Fruit fly (Drosophila melanogaster) whole organism, embryonic: ENCODE data around the gene CG18649.

Source experiments
- ATbp ChIP-seq: fragments of 200-800 bp; sonication (Bioruptor generic); optimal IDR thresholded peaks from 2 replicates; lab custom pipeline; 2017; ENCODE audit warnings: missing biosample characterization, mild to moderate bottlenecking, missing genetic modification characterization, missing genetic modification reagents
- Atf6 ChIP-seq: fragments of 200-800 bp; sonication (Bioruptor generic); IDR thresholded peaks from 2 replicates; pipeline ENCODE4 v1.3.6; 2022; ENCODE audit warnings: missing biosample characterization, missing genetic modification characterization
- Blimp-1 ChIP-seq: fragments of 200-800 bp; sonication (Bioruptor generic); optimal IDR thresholded peaks from 3 replicates; lab custom pipeline; 2018; ENCODE audit warnings: missing biosample characterization, missing genetic modification characterization, mild to moderate bottlenecking, moderate library complexity, missing genetic modification reagents
- Bteb2 ChIP-seq: fragments of 200-800 bp; sonication (Bioruptor generic); optimal IDR thresholded peaks from 2 replicates; lab custom pipeline; 2016; ENCODE audit warnings: missing biosample characterization, missing genetic modification characterization
- CG11696 ChIP-seq: fragments of 200-800 bp; sonication (Bioruptor generic); IDR thresholded peaks from 2 replicates; pipeline ENCODE4 v1.3.6; 2022; ENCODE audit warnings: missing biosample characterization, missing genetic modification characterization
- CG13296 ChIP-seq: fragments of 200-800 bp; sonication (Bioruptor generic); optimal IDR thresholded peaks from 3 replicates; lab custom pipeline; 2018; ENCODE audit warnings: missing biosample characterization, mild to moderate bottlenecking, missing genetic modification characterization
- CG18599 ChIP-seq: fragments of 200-800 bp; sonication (Bioruptor generic); optimal IDR thresholded peaks from 3 replicates; lab custom pipeline; 2017; ENCODE audit warnings: missing biosample characterization, missing genetic modification characterization, mild to moderate bottlenecking, moderate library complexity, missing genetic modification reagents
- CG32772 ChIP-seq: fragments of 200-800 bp; sonication (Bioruptor generic); IDR thresholded peaks from 2 replicates; pipeline ENCODE4 v1.3.6; 2022; ENCODE audit warnings: missing biosample characterization, missing genetic modification characterization
- CG34422 ChIP-seq: fragments of 200-800 bp; sonication (Bioruptor generic); IDR thresholded peaks from 3 replicates; pipeline ENCODE4 v1.3.6; 2022; ENCODE audit warnings: missing biosample characterization, missing genetic modification characterization
- CG3838 ChIP-seq: fragments of 200-800 bp; sonication (Bioruptor generic); optimal IDR thresholded peaks from 3 replicates; lab custom pipeline; 2016; ENCODE audit warnings: missing biosample characterization, missing genetic modification characterization
- CG6272 ChIP-seq: fragments of 200-800 bp; sonication (Bioruptor generic); IDR thresholded peaks from 2 replicates; pipeline ENCODE4 v1.3.6; 2022; ENCODE audit warnings: missing biosample characterization, missing genetic modification characterization
- CG7556 ChIP-seq: fragments of 200-800 bp; sonication (Bioruptor generic); optimal IDR thresholded peaks from 2 replicates; lab custom pipeline; 2017; ENCODE audit warnings: missing biosample characterization, mild to moderate bottlenecking, missing genetic modification characterization
- CG8388 ChIP-seq: fragments of 200-800 bp; sonication (Bioruptor generic); optimal IDR thresholded peaks from 2 replicates; lab custom pipeline; 2019; ENCODE audit warnings: missing biosample characterization, mild to moderate bottlenecking, missing genetic modification characterization, moderate library complexity
- CG8924 ChIP-seq: fragments of 200-800 bp; optimal IDR thresholded peaks from 3 replicates; lab custom pipeline; 2019; ENCODE audit warnings: missing biosample characterization, mild to moderate bottlenecking, missing genetic modification characterization, moderate library complexity
- CG9876 ChIP-seq: fragments of 200-800 bp; sonication (Bioruptor generic); optimal IDR thresholded peaks from 2 replicates; lab custom pipeline; 2016; ENCODE audit warnings: missing biosample characterization, missing genetic modification characterization
- CHES-1-like ChIP-seq: fragments of 200-800 bp; sonication (Bioruptor generic); optimal IDR thresholded peaks from 2 replicates; lab custom pipeline; 2016; ENCODE audit warnings: missing biosample characterization, missing genetic modification characterization
- CoRest ChIP-seq: fragments of 200-800 bp; sonication (Bioruptor generic); optimal IDR thresholded peaks from 3 replicates; lab custom pipeline; 2018; ENCODE audit warnings: missing biosample characterization, mild to moderate bottlenecking, missing genetic modification characterization, moderate library complexity
- Drgx ChIP-seq: fragments of 200-800 bp; sonication (Bioruptor generic); IDR thresholded peaks from 2 replicates; pipeline ENCODE4 v1.3.6; 2022; ENCODE audit warnings: missing biosample characterization, missing genetic modification characterization
- H2.0 ChIP-seq: fragments of 200-800 bp; sonication (Bioruptor generic); IDR thresholded peaks from 2 replicates; pipeline ENCODE4 v1.3.6; 2022; ENCODE audit warnings: missing biosample characterization, missing genetic modification characterization
- HmgZ ChIP-seq: fragments of 200-800 bp; sonication (Bioruptor generic); optimal IDR thresholded peaks from 2 replicates; lab custom pipeline; 2018; ENCODE audit warnings: missing biosample characterization, mild to moderate bottlenecking, missing genetic modification characterization
- MESR4 ChIP-seq: fragments of 200-800 bp; sonication (Bioruptor generic); optimal IDR thresholded peaks from 2 replicates; lab custom pipeline; 2018; ENCODE audit warnings: missing biosample characterization, mild to moderate bottlenecking, missing genetic modification characterization, moderate library complexity
- Meics ChIP-seq: fragments of 200-800 bp; sonication (Bioruptor generic); optimal IDR thresholded peaks from 2 replicates; lab custom pipeline; 2017; ENCODE audit warnings: missing biosample characterization, mild to moderate bottlenecking, missing genetic modification characterization
- Mrtf ChIP-seq: fragments of 200-800 bp; sonication (Bioruptor generic); IDR thresholded peaks from 3 replicates; pipeline ENCODE4 v1.3.6; 2022; ENCODE audit warnings: missing biosample characterization, missing genetic modification characterization
- NFAT ChIP-seq: fragments of 200-800 bp; sonication (Bioruptor generic); IDR thresholded peaks from 2 replicates; pipeline ENCODE4 v1.3.6; 2022; ENCODE audit warnings: missing biosample characterization, missing genetic modification characterization
- Pdp1 ChIP-seq, 2 experiments: fragments of 200-800 bp; sonication (Bioruptor generic); optimal IDR thresholded peaks; 3 replicates each; lab custom pipeline; 2016; ENCODE audit warnings: missing biosample characterization in 2 of 2, missing genetic modification characterization in 2 of 2, mild to moderate bottlenecking in 1 of 2, moderate library complexity in 1 of 2
- Sox102F ChIP-seq: fragments of 200-800 bp; sonication (Bioruptor generic); optimal IDR thresholded peaks from 2 replicates; lab custom pipeline; 2018; ENCODE audit warnings: missing biosample characterization, mild to moderate bottlenecking, missing genetic modification characterization, moderate library complexity
- Ssrp ChIP-seq: fragments of 200-800 bp; sonication (Bioruptor generic); optimal IDR thresholded peaks from 2 replicates; lab custom pipeline; 2018; ENCODE audit warnings: missing biosample characterization, mild to moderate bottlenecking, missing genetic modification characterization, moderate library complexity
- Stat92E ChIP-seq, 3 experiments: fragments of >200 bp in 2 of 3; fragments of 200-800 bp in 1 of 3; sonication (Bioruptor generic) in 1 of 3; optimal IDR thresholded peaks; 2 replicates each; lab custom pipeline; 2017 to 2019; ENCODE audit warnings: missing biosample characterization in 3 of 3, missing genetic modification characterization in 3 of 3, mild to moderate bottlenecking in 1 of 3, moderate library complexity in 1 of 3
- YL-1 ChIP-seq: fragments of 200-800 bp; sonication (Bioruptor generic); optimal IDR thresholded peaks from 3 replicates; lab custom pipeline; 2017; ENCODE audit warnings: missing biosample characterization, mild to moderate bottlenecking, missing genetic modification characterization
- corto ChIP-seq: fragments of 200-800 bp; sonication (Bioruptor generic); optimal IDR thresholded peaks from 2 replicates; lab custom pipeline; 2016; ENCODE audit warnings: missing biosample characterization, mild to moderate bottlenecking, missing genetic modification characterization, moderate library complexity
- croc ChIP-seq: fragments of 200-800 bp; sonication (Bioruptor generic); conservative IDR thresholded peaks from 3 replicates; pipeline ENCODE4 v1.3.6; 2022; ENCODE audit warnings: missing biosample characterization, missing genetic modification characterization
- cwo ChIP-seq: fragments of 200-800 bp; sonication (Bioruptor generic); optimal IDR thresholded peaks from 3 replicates; lab custom pipeline; 2017; ENCODE audit warnings: missing biosample characterization, missing genetic modification characterization, mild to moderate bottlenecking, moderate library complexity, missing genetic modification reagents
- fd96Cb ChIP-seq: fragments of 200-800 bp; sonication (Bioruptor generic); optimal IDR thresholded peaks from 2 replicates; lab custom pipeline; 2018; ENCODE audit warnings: missing biosample characterization, mild to moderate bottlenecking, missing genetic modification characterization, moderate library complexity
- gce ChIP-seq: fragments of 200-800 bp; sonication (Bioruptor generic); IDR thresholded peaks from 3 replicates; pipeline ENCODE4 v1.3.6; 2022; ENCODE audit warnings: missing biosample characterization, missing genetic modification characterization
- grn ChIP-seq: fragments of 200-800 bp; sonication (Bioruptor generic); optimal IDR thresholded peaks from 3 replicates; lab custom pipeline; 2017; ENCODE audit warnings: missing biosample characterization, missing genetic modification characterization
- h ChIP-seq: fragments of >200 bp; optimal IDR thresholded peaks from 2 replicates; lab custom pipeline; 2017
- hkb ChIP-seq, 2 experiments: fragments of 200-800 bp in 1 of 2; fragments of >200 bp in 1 of 2; sonication (Bioruptor generic) in 1 of 2; IDR thresholded peaks in 1 of 2; optimal IDR thresholded peaks in 1 of 2; 2 replicates each; pipeline versions ENCODE4 v1.3.6 to Lab custom; 2017 to 2022; ENCODE audit warnings: missing biosample characterization in 1 of 2, missing genetic modification characterization in 1 of 2
- jumu ChIP-seq: fragments of 200-800 bp; sonication (Bioruptor generic); optimal IDR thresholded peaks from 3 replicates; lab custom pipeline; 2016; ENCODE audit warnings: missing biosample characterization, missing genetic modification characterization
- kni ChIP-seq: fragments of 200-800 bp; sonication (Bioruptor generic); optimal IDR thresholded peaks from 3 replicates; lab custom pipeline; 2017; ENCODE audit warnings: mild to moderate bottlenecking, missing biosample characterization, missing genetic modification reagents, missing genetic modification characterization
- nerfin-1 ChIP-seq: fragments of 200-800 bp; sonication (Bioruptor generic); optimal IDR thresholded peaks from 3 replicates; lab custom pipeline; 2019; ENCODE audit warnings: missing biosample characterization, mild to moderate bottlenecking, missing genetic modification characterization, moderate library complexity
- onecut ChIP-seq: fragments of 200-800 bp; sonication (Bioruptor generic); IDR thresholded peaks from 2 replicates; pipeline ENCODE4 v1.3.6; 2022; ENCODE audit warnings: missing biosample characterization, missing genetic modification characterization
- sens ChIP-seq: fragments of 200-800 bp; sonication (Bioruptor generic); peaks from one replicate; lab custom pipeline; 2016; ENCODE audit warnings: missing biosample characterization, missing genetic modification characterization
- sob ChIP-seq: fragments of 200-800 bp; sonication (Bioruptor generic); IDR thresholded peaks from 2 replicates; pipeline ENCODE4 v1.3.6; 2022; ENCODE audit warnings: missing biosample characterization, missing genetic modification characterization
- sqz ChIP-seq: fragments of 200-800 bp; sonication (Bioruptor generic); optimal IDR thresholded peaks from 3 replicates; lab custom pipeline; 2018; ENCODE audit warnings: missing biosample characterization, mild to moderate bottlenecking, missing genetic modification characterization
- tll ChIP-seq, 2 experiments: fragments of 200-800 bp in 1 of 2; fragments of >200 bp in 1 of 2; sonication (Bioruptor generic) in 1 of 2; optimal IDR thresholded peaks; 2 replicates each; lab custom pipeline; 2017 to 2019; ENCODE audit warnings: missing biosample characterization in 2 of 2, missing genetic modification characterization in 2 of 2, mild to moderate bottlenecking in 1 of 2, moderate library complexity in 1 of 2
- unc-4 ChIP-seq: fragments of 200-800 bp; sonication (Bioruptor generic); IDR thresholded peaks from 2 replicates; pipeline ENCODE4 v1.3.6; 2022; ENCODE audit warnings: missing biosample characterization, missing genetic modification characterization; ENCODE audit not compliant: partially characterized antibody
- wdn ChIP-seq: fragments of 200-800 bp; sonication (Bioruptor generic); IDR thresholded peaks from 2 replicates; pipeline ENCODE4 v1.3.6; 2022; ENCODE audit warnings: missing biosample characterization, missing genetic modification characterization
- z ChIP-seq: fragments of 200-800 bp; sonication (Bioruptor generic); IDR thresholded peaks from 3 replicates; pipeline ENCODE4 v1.3.6; 2022; ENCODE audit warnings: missing biosample characterization, missing genetic modification characterization

The CG18649 gene

dm6 chr3L:15007271-15007948, 46.5 kb downstream of the CG18649 start:
- TF ChIP-seq sens (peak; percentile 73), MESR4 (no peak), kni (GFP tag; lab: Kevin White, UChicago) (peak; percentile 73), sob (GFP tag; lab: Robert Waterston, UW) (no peak), HmgZ (tag; lab: Kevin White, UChicago) (no peak), CG7556 (GFP tag; lab: Kevin White, UChicago) (no peak), grn (GFP tag; lab: Kevin White, UChicago) (peak; percentile 71), CG11696 (GFP tag; lab: Robert Waterston, UW) (peak; percentile 57), sqz (GFP tag; lab: Kevin White, UChicago) (no peak), CG3838 (no peak), tll (GFP tag; optimal IDR thresholded peaks at IDR 0.05; lab: Kevin White, UChicago) (no peak), Bteb2 (GFP tag; lab: Kevin White, UChicago) (no peak), H2.0 (GFP tag; lab: Robert Waterston, UW) (no peak), Stat92E (GFP tag; optimal IDR thresholded peaks at IDR 0.05; lab: Kevin White, UChicago) (peak in 1 of 3 experiments; percentile 81)

dm6 chr3L:15006825-15007224, 47.1 kb downstream of the CG18649 start:
- TF ChIP-seq corto (no peak), croc (GFP tag; lab: Robert Waterston, UW) (no peak; the same call in 2 of the 3 replicates), CG6272 (GFP tag; lab: Robert Waterston, UW) (no peak), Pdp1 (GFP tag; optimal IDR thresholded peaks at IDR 0.05; lab: Kevin White, UChicago) (peak in 1 of 2 experiments; percentile 11), CG8924 (no peak), wdn (GFP tag; lab: Robert Waterston, UW) (no peak), z (GFP tag; lab: Robert Waterston, UW) (0 out of 3 replicates have a peak, but pooled peaks have one; percentile 30), CHES-1-like (GFP tag; lab: Kevin White, UChicago) (no peak), sqz (GFP tag; lab: Kevin White, UChicago) (no peak), cwo (GFP tag; lab: Kevin White, UChicago) (no peak), CG18599 (GFP tag; lab: Kevin White, UChicago) (no peak), Ssrp (tag; lab: Kevin White, UChicago) (no peak), Mrtf (GFP tag; lab: Robert Waterston, UW) (no peak), Atf6 (no peak), CoRest (tag; lab: Kevin White, UChicago) (no peak), CG13296 (GFP tag; lab: Kevin White, UChicago) (no peak), Blimp-1 (GFP tag; lab: Kevin White, UChicago) (peak; percentile 42), onecut (GFP tag; lab: Robert Waterston, UW) (no peak), fd96Cb (tag; lab: Kevin White, UChicago) (no peak), hkb (optimal IDR thresholded peaks at IDR 0.05; lab: Kevin White, UChicago) (no peak), hkb (GFP tag; IDR thresholded peaks at IDR 0.05; lab: Robert Waterston, UW) (0 out of 2 replicates have a peak, but pooled peaks have one; percentile 29), CG32772 (GFP tag; lab: Robert Waterston, UW) (peak; percentile 39; the same call in 1 of the 2 replicates), CG8388 (GFP tag; lab: Kevin White, UChicago) (peak; percentile 49), jumu (GFP tag; lab: Kevin White, UChicago) (no peak), CG34422 (GFP tag; lab: Robert Waterston, UW) (no peak), Meics (no peak), CG9876 (GFP tag; lab: Kevin White, UChicago) (no peak), gce (GFP tag; lab: Robert Waterston, UW) (no peak), YL-1 (GFP tag; lab: Kevin White, UChicago) (no peak), NFAT (GFP tag; lab: Robert Waterston, UW) (no peak), Sox102F (peak; percentile 46), Drgx (GFP tag; lab: Robert Waterston, UW) (peak; percentile 92), h (lab: Kevin White, UChicago) (no peak), unc-4 (no peak), ATbp (GFP tag; lab: Kevin White, UChicago) (peak; percentile 13), nerfin-1 (tag; lab: Kevin White, UChicago) (no peak)
